Worm (Caenorhabditis elegans) whole organism, L1 larva: ENCODE data around the gene praf-3.

Experiments used
- ceh-88 ChIP-seq: fragments of 200-800 bp; sonication (Bioruptor generic); IDR thresholded peaks from 2 replicates; pipeline ENCODE4 v1.3.6; 2022; ENCODE audit warnings: missing genetic modification characterization, missing compliant biosample characterization
- lsy-2 ChIP-seq, 2 experiments: fragments of 150-350 bp; optimal IDR thresholded peaks; 2 replicates each; lab custom pipeline; 2014; ENCODE audit warnings: missing biosample characterization in 2 of 2, missing genetic modification characterization in 2 of 2

DNA sequence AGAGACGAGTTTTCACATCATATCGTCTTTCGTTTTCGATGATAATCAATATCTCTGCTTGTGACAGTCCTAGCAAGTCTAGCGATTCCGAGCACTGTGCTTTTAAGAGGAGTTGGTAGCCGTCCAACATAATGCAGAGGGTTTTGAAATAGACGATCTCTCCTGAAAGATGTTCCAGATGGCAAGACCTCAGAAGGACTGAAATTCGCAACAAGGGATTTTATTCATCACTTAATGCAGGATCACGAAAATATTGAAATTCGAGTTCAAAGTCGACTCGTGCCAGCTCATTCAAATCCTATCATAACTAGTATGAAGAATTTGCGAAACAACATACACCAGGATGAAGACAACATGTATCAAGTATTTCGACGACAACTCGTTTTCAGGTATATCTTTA lies 2.3 kb upstream of the praf-3 start, which contains the start of gene D2096.7:
- TF ChIP-seq ceh-88 (GFP tag; lab: Robert Waterston, UW) (no peak), lsy-2 (tag; optimal IDR thresholded peaks at IDR 0.05; lab: Kevin White, UChicago) (no peak)
